Worm (Caenorhabditis elegans): Measurements from ENCODE around the gene K04C1.5.

The K04C1.5 gene

DNA sequence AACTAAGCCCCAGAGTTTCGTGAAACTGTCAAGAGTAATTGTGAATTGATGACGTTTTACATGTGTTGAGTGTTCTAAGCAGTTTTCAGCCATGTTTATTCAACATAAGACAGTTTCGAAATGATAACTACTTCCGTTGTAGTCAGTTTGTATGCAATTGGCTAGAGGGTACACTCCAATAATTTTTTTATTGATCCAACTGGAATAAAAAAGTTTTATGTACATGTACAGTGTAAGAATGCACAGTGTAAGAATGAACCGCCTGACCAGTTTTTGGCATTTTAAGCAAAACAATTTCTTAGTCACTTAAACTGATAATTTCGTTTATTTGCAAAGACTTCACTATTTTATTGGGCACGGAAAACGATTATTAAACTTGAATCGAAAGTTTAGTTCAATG, 34.5 kb upstream of the K04C1.5 start:
- TF ChIP-seq unc-62 (GFP tag; optimal IDR thresholded peaks at IDR 0.05 in 1 of 2) (peak in 1 of 2 experiments; percentile 47), unc-62 (tag; optimal IDR thresholded peaks at IDR 0.05) (no peak), D1046.2 (GFP tag; IDR thresholded peaks at IDR 0.05) (no peak), lsy-2 (tag; optimal IDR thresholded peaks at IDR 0.05) (no peak), daf-16 (GFP tag; optimal IDR thresholded peaks at IDR 0.05) (no peak), daf-16 (tag; optimal IDR thresholded peaks at IDR 0.05) (peak; percentile 61), php-3 (GFP tag; IDR thresholded peaks at IDR 0.05) (peak; percentile 85), arid-1 (GFP tag; conservative IDR thresholded peaks at IDR 0.05) (no peak), dve-1 (tag; optimal IDR thresholded peaks at IDR 0.05; ENCODE audit: insufficient read depth) (peak; percentile 26), mep-1 (tag; optimal IDR thresholded peaks at IDR 0.05) (no peak), nhr-28 (tag; optimal IDR thresholded peaks at IDR 0.05) (peak; percentile 85)

DNA sequence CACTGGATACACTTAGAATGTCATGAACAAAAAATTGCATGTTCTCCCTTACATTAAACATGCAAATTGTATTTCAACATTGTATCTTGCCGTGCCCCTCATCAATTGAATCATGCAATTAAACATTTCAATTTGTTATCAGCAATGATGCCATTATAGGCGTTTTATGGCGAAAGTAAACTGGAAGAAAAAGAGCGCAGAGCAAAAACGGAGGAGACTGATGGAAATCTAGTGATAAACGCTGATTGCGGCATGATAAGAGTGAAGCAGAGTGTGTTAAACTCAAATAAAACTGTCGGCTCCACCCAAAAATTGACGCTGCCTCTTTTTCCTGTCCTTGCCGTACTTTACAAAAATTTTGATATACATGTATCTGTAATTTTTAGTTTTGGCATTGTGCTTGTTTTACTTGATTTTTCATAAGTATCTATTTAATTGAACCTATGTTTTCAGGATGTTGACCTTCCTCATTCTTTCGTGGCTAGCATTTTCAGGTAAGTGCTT, 33.3 kb upstream of the K04C1.5 start, which contains the start of gene K06G5.1:
K06G5.1 (plus strand) TSS at position 454 of the 504 bp plus-strand sequence.
- TF ChIP-seq fos-1 (tag; optimal IDR thresholded peaks at IDR 0.05) = no peak
- TF ChIP-seq madf-5 (GFP tag; IDR thresholded peaks at IDR 0.05) = no peak
- peak; percentile 52 for TF ChIP-seq nhr-6 (tag; optimal IDR thresholded peaks at IDR 0.05)
- no peak for TF ChIP-seq nhr-10 (tag; optimal IDR thresholded peaks at IDR 0.05)
- TF ChIP-seq lin-13 (GFP tag; optimal IDR thresholded peaks at IDR 0.05) = no peak
- no peak for TF ChIP-seq unc-39 (tag; optimal IDR thresholded peaks at IDR 0.05)
- TF ChIP-seq spr-3 (GFP tag; optimal IDR thresholded peaks at IDR 0.05) = no peak
- TF ChIP-seq pqm-1 (tag; optimal IDR thresholded peaks at IDR 0.05) = peak; percentile 100
- no peak for TF ChIP-seq lim-7 (GFP tag; IDR thresholded peaks at IDR 0.05)
- peak; percentile 54; the same call in 1 of the 2 replicates for TF ChIP-seq lin-1 (GFP tag; IDR thresholded peaks at IDR 0.05)
- TF ChIP-seq hif-1 (tag; optimal IDR thresholded peaks at IDR 0.05) = peak in 1 of 2 experiments; percentile 4
- TF ChIP-seq nhr-11 (tag; optimal IDR thresholded peaks at IDR 0.05) = no peak
- peak; percentile 91 for TF ChIP-seq hlh-11 (tag; optimal IDR thresholded peaks at IDR 0.05)
- TF ChIP-seq vab-7 (GFP tag; IDR thresholded peaks at IDR 0.05) = no peak
- peak; percentile 50; the same call in 1 of the 2 replicates for TF ChIP-seq pha-4 (GFP tag; IDR thresholded peaks at IDR 0.05)
- TF ChIP-seq pha-4 (tag; optimal IDR thresholded peaks at IDR 0.05) = no peak
- TF ChIP-seq zip-2 (tag; optimal IDR thresholded peaks at IDR 0.05) = no peak
- TF ChIP-seq nhr-237 (tag; optimal IDR thresholded peaks at IDR 0.05) = no peak
- no peak for TF ChIP-seq daf-8 (GFP tag; IDR thresholded peaks at IDR 0.05)
- no peak for TF ChIP-seq ztf-7 (tag; optimal IDR thresholded peaks at IDR 0.05)
- TF ChIP-seq duxl-1 (tag; optimal IDR thresholded peaks at IDR 0.05; ENCODE audit: poor library complexity) = no peak
- peak; percentile 88 for TF ChIP-seq dve-1 (tag; optimal IDR thresholded peaks at IDR 0.05; ENCODE audit: insufficient read depth)
- TF ChIP-seq lin-39 (tag; optimal IDR thresholded peaks at IDR 0.05) = no peak
- TF ChIP-seq dmd-9 (GFP tag; IDR thresholded peaks at IDR 0.05) = no peak
- TF ChIP-seq sdz-12 (GFP tag; optimal IDR thresholded peaks at IDR 0.05) = no peak
- peak; percentile 29 for TF ChIP-seq mep-1 (tag; optimal IDR thresholded peaks at IDR 0.05)
- TF ChIP-seq nhr-77 (tag; optimal IDR thresholded peaks at IDR 0.05) = peak; percentile 78
- no peak for TF ChIP-seq zfp-2 (tag; optimal IDR thresholded peaks at IDR 0.05)
- peak; percentile 97 for TF ChIP-seq nhr-28 (tag; optimal IDR thresholded peaks at IDR 0.05)
- TF ChIP-seq dmd-6 (GFP tag; IDR thresholded peaks at IDR 0.05) = peak; percentile 94
- no peak for TF ChIP-seq jun-1 (tag; optimal IDR thresholded peaks at IDR 0.05)
- TF ChIP-seq zfp-3 (GFP tag; conservative IDR thresholded peaks at IDR 0.05) = no peak
- no peak for TF ChIP-seq zip-11 (GFP tag; IDR thresholded peaks at IDR 0.05)
- no peak for TF ChIP-seq arid-1 (GFP tag; conservative IDR thresholded peaks at IDR 0.05)
- TF ChIP-seq daf-19 (GFP tag; conservative IDR thresholded peaks at IDR 0.05) = no peak
- TF ChIP-seq ZK546.5 (tag; optimal IDR thresholded peaks at IDR 0.05) = no peak
- no peak for TF ChIP-seq cey-2 (tag; optimal IDR thresholded peaks at IDR 0.05; ENCODE audit: borderline replicate concordance, insufficient read depth)
- TF ChIP-seq tra-1 (GFP tag; IDR thresholded peaks at IDR 0.05) = peak; percentile 91
- no peak for TF ChIP-seq snpc-4 (tag; optimal IDR thresholded peaks at IDR 0.05)
- TF ChIP-seq T20F7.1 (GFP tag; optimal IDR thresholded peaks at IDR 0.05) = no peak
- peak; percentile 24 to 53 for TF ChIP-seq unc-62 (GFP tag; optimal IDR thresholded peaks at IDR 0.05 in 1 of 2)
- no peak for TF ChIP-seq unc-62 (tag; optimal IDR thresholded peaks at IDR 0.05)
- TF ChIP-seq F49E8.2 (tag; optimal IDR thresholded peaks at IDR 0.05; ENCODE audit: borderline replicate concordance) = no peak
- no peak for TF ChIP-seq D1046.2 (GFP tag; IDR thresholded peaks at IDR 0.05)
- TF ChIP-seq ceh-62 (tag; optimal IDR thresholded peaks at IDR 0.05) = no peak

Data from whole organism, L4 larva.